Worm (Caenorhabditis elegans) whole organism, L2 larva: Measurements from ENCODE around the gene F55B11.6.

Experiments
- R02D3.7 ChIP-seq: fragments of 150-350 bp; optimal IDR thresholded peaks from 2 replicates; lab custom pipeline; 2014; ENCODE audit warnings: missing biosample characterization, missing genetic modification characterization
- ama-1 ChIP-seq: fragments of 150-350 bp; optimal IDR thresholded peaks from 2 replicates; lab custom pipeline; 2018; ENCODE audit warnings: inconsistent platforms
- dmd-4 ChIP-seq: sonication (generic microtip); optimal IDR thresholded peaks from 2 replicates; lab custom pipeline; 2017; ENCODE audit warnings: missing biosample characterization, missing genetic modification characterization
- egl-27 ChIP-seq: sonication (generic microtip); optimal IDR thresholded peaks from 3 replicates; lab custom pipeline; 2017; ENCODE audit warnings: missing biosample characterization, missing genetic modification reagents, missing genetic modification characterization
- fos-1 ChIP-seq: fragments of 150-350 bp; optimal IDR thresholded peaks from 2 replicates; lab custom pipeline; 2014; ENCODE audit warnings: missing biosample characterization, missing genetic modification characterization
- lin-13 ChIP-seq: fragments of 150-350 bp; optimal IDR thresholded peaks from 2 replicates; lab custom pipeline; 2014; ENCODE audit warnings: missing biosample characterization, missing genetic modification reagents, missing genetic modification characterization
- mdl-1 ChIP-seq, 2 experiments: fragments of 150-350 bp in 1 of 2; sonication (generic microtip) in 1 of 2; optimal IDR thresholded peaks; 2 replicates each; lab custom pipeline; 2017; ENCODE audit warnings: missing biosample characterization in 2 of 2, missing genetic modification characterization in 2 of 2
- nhr-11 ChIP-seq: fragments of 150-350 bp; optimal IDR thresholded peaks from 2 replicates; lab custom pipeline; 2014; ENCODE audit warnings: missing biosample characterization, missing genetic modification characterization
- snpc-4 ChIP-seq: fragments of 150-350 bp; optimal IDR thresholded peaks from 2 replicates; lab custom pipeline; 2014; ENCODE audit warnings: missing biosample characterization, missing genetic modification characterization
- unc-62 ChIP-seq: fragments of 150-350 bp; optimal IDR thresholded peaks from 2 replicates; lab custom pipeline; 2014; ENCODE audit warnings: missing biosample characterization, missing genetic modification reagents, missing genetic modification characterization
- ztf-1 ChIP-seq: fragments of 200-800 bp; sonication (Bioruptor generic); conservative IDR thresholded peaks from 2 replicates; pipeline ENCODE4 v1.3.6; 2022; ENCODE audit warnings: missing genetic modification characterization, missing compliant biosample characterization

ce11 chrIV:14394812-14395211 lies 22.2 kb downstream of the F55B11.6 start:
- TF ChIP-seq lin-13 (GFP tag; lab: Kevin White, UChicago) (no peak), fos-1 (tag; lab: Kevin White, UChicago) (no peak), R02D3.7 (no peak), nhr-11 (tag; lab: Kevin White, UChicago) (no peak), ztf-1 (GFP tag; lab: Robert Waterston, UW) (no peak), snpc-4 (tag; lab: Kevin White, UChicago) (no peak), dmd-4 (tag; lab: Kevin White, UChicago) (no peak), unc-62 (GFP tag; lab: Kevin White, UChicago) (no peak), egl-27 (tag; lab: Kevin White, UChicago) (no peak), mdl-1 (tag; optimal IDR thresholded peaks at IDR 0.05; lab: Kevin White, UChicago) (no peak), ama-1 (no peak)
